Worm (Caenorhabditis elegans) whole organism, L1 larva: ENCODE data around the gene R08C7.1.

Experiments used
- C04F5.9 ChIP-seq: sonication (generic microtip); optimal IDR thresholded peaks from 2 replicates; lab custom pipeline; 2016; ENCODE audit warnings: missing genetic modification characterization, missing compliant biosample characterization
- C16A3.4 ChIP-seq: fragments of 150-350 bp; optimal IDR thresholded peaks from 2 replicates; lab custom pipeline; 2014; ENCODE audit warnings: missing biosample characterization, missing genetic modification characterization
- F16B12.6 ChIP-seq: fragments of 150-350 bp; optimal IDR thresholded peaks from 2 replicates; lab custom pipeline; 2014; ENCODE audit warnings: missing biosample characterization, missing genetic modification characterization
- aly-2 ChIP-seq: fragments of 150-350 bp; optimal IDR thresholded peaks from 2 replicates; lab custom pipeline; 2014; ENCODE audit warnings: missing biosample characterization, missing genetic modification characterization
- ama-1 ChIP-seq: fragments of 150-350 bp; optimal IDR thresholded peaks from 2 replicates; lab custom pipeline; 2014
- ceh-63 ChIP-seq: fragments of 200-800 bp; sonication (Bioruptor generic); optimal IDR thresholded peaks from 2 replicates; lab custom pipeline; 2018; ENCODE audit warnings: mild to moderate bottlenecking, missing genetic modification characterization, missing compliant biosample characterization
- ceh-90 ChIP-seq: sonication (generic microtip); optimal IDR thresholded peaks from 2 replicates; lab custom pipeline; 2016; ENCODE audit warnings: missing genetic modification characterization, missing compliant biosample characterization
- dsc-1 ChIP-seq: sonication (generic microtip); optimal IDR thresholded peaks from 2 replicates; lab custom pipeline; 2016; ENCODE audit warnings: mild to moderate bottlenecking, missing genetic modification characterization, missing compliant biosample characterization
- efl-1 ChIP-seq, 4 experiments: fragments of 150-350 bp; optimal IDR thresholded peaks in 3 of 4; peaks in 1 of 4; 1 replicate in 1 of 4; 2 replicates in 3 of 4; lab custom pipeline; 2014; ENCODE audit warnings: missing biosample characterization in 2 of 4, missing genetic modification characterization in 2 of 4, missing genetic modification reagents in 2 of 4
- egl-27 ChIP-seq, 2 experiments: fragments of 150-350 bp in 1 of 2; sonication (generic microtip); optimal IDR thresholded peaks; 3 replicates each; lab custom pipeline; 2017 to 2018; ENCODE audit warnings: missing biosample characterization in 2 of 2, missing genetic modification characterization in 2 of 2, missing genetic modification reagents in 2 of 2
- elt-2 ChIP-seq: sonication (generic microtip); optimal IDR thresholded peaks from 2 replicates; lab custom pipeline; 2016; ENCODE audit warnings: missing genetic modification characterization, mild to moderate bottlenecking, inconsistent platforms, missing compliant biosample characterization, missing genetic modification reagents
- fkh-10 ChIP-seq: sonication (generic microtip); optimal IDR thresholded peaks from 2 replicates; lab custom pipeline; 2017; ENCODE audit warnings: missing biosample characterization, missing genetic modification reagents, missing genetic modification characterization
- fkh-8 ChIP-seq: sonication (generic microtip); optimal IDR thresholded peaks from 2 replicates; lab custom pipeline; 2016; ENCODE audit warnings: mild to moderate bottlenecking, missing genetic modification characterization, missing compliant biosample characterization
- hpl-2 ChIP-seq: fragments of 150-350 bp; optimal IDR thresholded peaks from 2 replicates; lab custom pipeline; 2014; ENCODE audit warnings: missing biosample characterization, missing genetic modification reagents, missing genetic modification characterization
- lin-13 ChIP-seq: fragments of 150-350 bp; optimal IDR thresholded peaks from 2 replicates; lab custom pipeline; 2014; ENCODE audit warnings: missing biosample characterization, missing genetic modification reagents, missing genetic modification characterization
- lin-35 ChIP-seq, 2 experiments: fragments of 150-350 bp; optimal IDR thresholded peaks; 2 replicates each; lab custom pipeline; 2014; ENCODE audit warnings: missing biosample characterization in 2 of 2, missing genetic modification characterization in 2 of 2, missing genetic modification reagents in 2 of 2
- lir-3 ChIP-seq: sonication (generic microtip); optimal IDR thresholded peaks from 2 replicates; lab custom pipeline; 2016; ENCODE audit warnings: mild to moderate bottlenecking, missing genetic modification characterization, moderate library complexity, missing compliant biosample characterization; ENCODE audit not compliant: poor library complexity
- mab-9 ChIP-seq: fragments of 200-800 bp; sonication (Bioruptor generic); IDR thresholded peaks from 2 replicates; pipeline ENCODE4 v1.3.6; 2022; ENCODE audit warnings: missing genetic modification reagents, missing genetic modification characterization, missing compliant biosample characterization
- mdl-1 ChIP-seq, 2 experiments: fragments of 150-350 bp; optimal IDR thresholded peaks; 2 replicates each; lab custom pipeline; 2014 to 2017; ENCODE audit warnings: missing biosample characterization in 2 of 2, missing genetic modification characterization in 2 of 2, inconsistent platforms in 1 of 2
- nhr-11 ChIP-seq: fragments of 150-350 bp; optimal IDR thresholded peaks from 2 replicates; lab custom pipeline; 2014; ENCODE audit warnings: missing biosample characterization, missing genetic modification characterization
- nhr-20 ChIP-seq: sonication (generic microtip); optimal IDR thresholded peaks from 2 replicates; lab custom pipeline; 2016; ENCODE audit warnings: mild to moderate bottlenecking, missing genetic modification characterization, missing compliant biosample characterization
- nhr-71 ChIP-seq: sonication (generic microtip); optimal IDR thresholded peaks from 2 replicates; lab custom pipeline; 2016; ENCODE audit warnings: mild to moderate bottlenecking, missing genetic modification characterization, moderate library complexity, missing compliant biosample characterization
- nhr-76 ChIP-seq: sonication (generic microtip); optimal IDR thresholded peaks from 2 replicates; lab custom pipeline; 2017; ENCODE audit warnings: missing biosample characterization, missing genetic modification characterization
- nhr-77 ChIP-seq: fragments of 150-350 bp; optimal IDR thresholded peaks from 2 replicates; lab custom pipeline; 2014; ENCODE audit warnings: missing biosample characterization, missing genetic modification characterization
- nhr-84 ChIP-seq: sonication (generic microtip); optimal IDR thresholded peaks from 2 replicates; lab custom pipeline; 2017; ENCODE audit warnings: missing biosample characterization, missing genetic modification characterization
- nhr-85 ChIP-seq: sonication (generic microtip); peaks from one replicate; lab custom pipeline; 2016; ENCODE audit warnings: missing genetic modification characterization, inconsistent platforms, missing compliant biosample characterization
- pqm-1 ChIP-seq: sonication (generic microtip); optimal IDR thresholded peaks from 3 replicates; lab custom pipeline; 2017; ENCODE audit warnings: missing biosample characterization, missing genetic modification characterization
- rnt-1 ChIP-seq: sonication (generic microtip); optimal IDR thresholded peaks from 2 replicates; lab custom pipeline; 2016; ENCODE audit warnings: mild to moderate bottlenecking, missing genetic modification characterization, moderate library complexity, missing compliant biosample characterization
- snpc-4 ChIP-seq: fragments of 150-350 bp; optimal IDR thresholded peaks from 2 replicates; lab custom pipeline; 2014; ENCODE audit warnings: missing biosample characterization, missing genetic modification characterization
- sptf-1 ChIP-seq: fragments of 150-350 bp; optimal IDR thresholded peaks from 2 replicates; lab custom pipeline; 2014; ENCODE audit warnings: missing biosample characterization, missing genetic modification characterization
- tbx-2 ChIP-seq: sonication (generic microtip); optimal IDR thresholded peaks from 2 replicates; lab custom pipeline; 2016; ENCODE audit warnings: missing genetic modification characterization, missing compliant biosample characterization
- unc-130 ChIP-seq: fragments of 150-350 bp; optimal IDR thresholded peaks from 2 replicates; lab custom pipeline; 2017; ENCODE audit warnings: missing biosample characterization, missing genetic modification characterization, inconsistent platforms
- unc-30 ChIP-seq: sonication (generic microtip); optimal IDR thresholded peaks from 2 replicates; lab custom pipeline; 2017; ENCODE audit warnings: missing biosample characterization, missing genetic modification characterization
- unc-98 ChIP-seq: fragments of 200-800 bp; sonication (Bioruptor generic); IDR thresholded peaks from 2 replicates; pipeline ENCODE4 v1.3.6; 2022; ENCODE audit warnings: missing genetic modification characterization, missing compliant biosample characterization
- zag-1 ChIP-seq: fragments of 150-350 bp; optimal IDR thresholded peaks from 2 replicates; lab custom pipeline; 2014; ENCODE audit warnings: missing biosample characterization, missing genetic modification characterization
- ztf-4 ChIP-seq: fragments of 150-350 bp; optimal IDR thresholded peaks from 2 replicates; lab custom pipeline; 2014; ENCODE audit warnings: missing biosample characterization, missing genetic modification characterization

Gene R08C7.1

DNA sequence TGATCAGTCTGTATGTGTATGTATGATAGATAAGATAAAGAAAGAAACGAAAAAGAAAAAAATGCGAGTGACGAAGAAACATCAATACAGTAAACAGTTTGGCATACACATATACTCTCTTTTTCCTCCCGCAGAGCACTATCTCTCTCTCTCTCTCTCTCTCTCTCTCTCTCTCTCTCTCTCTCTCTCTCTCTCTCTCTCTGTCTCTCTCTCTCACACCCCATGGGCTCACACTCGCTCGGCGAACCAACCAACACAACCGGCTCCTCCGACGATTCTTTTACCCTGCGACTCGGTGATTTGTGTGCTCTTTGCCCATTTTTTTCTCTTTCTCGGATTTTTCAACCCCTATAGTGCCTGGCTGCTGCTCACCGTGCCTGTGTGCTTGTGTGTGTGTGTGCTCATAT is 44.6 kb upstream of the R08C7.1 start (continued):
- TF ChIP-seq nhr-84 (tag; lab: Kevin White, UChicago) (no peak), nhr-20 (tag; lab: Kevin White, UChicago) (peak; percentile 53), C16A3.4 (tag; lab: Kevin White, UChicago) (peak; percentile 3), mab-9 (no peak)

DNA sequence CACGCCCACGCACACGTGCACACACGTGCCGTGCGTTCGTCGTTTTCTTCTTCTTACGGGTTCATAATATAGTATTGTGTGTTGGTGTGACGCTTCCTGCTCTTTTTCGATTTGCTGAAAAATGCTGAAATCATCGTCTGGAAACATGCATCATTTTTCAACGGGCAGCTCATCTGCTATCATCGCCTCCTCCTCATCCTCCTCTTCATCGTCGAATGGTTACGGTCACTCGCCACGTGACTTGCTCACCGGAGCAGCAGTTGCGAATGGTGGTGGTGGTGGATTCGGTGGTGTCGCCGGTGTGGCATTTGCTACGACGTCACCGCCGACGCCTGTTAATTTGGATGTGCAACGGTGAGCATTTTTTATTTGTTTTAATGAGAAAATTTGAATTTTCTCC is 43.0 kb upstream of the R08C7.1 start:
- TF ChIP-seq ztf-4 (tag; lab: Kevin White, UChicago), result no peak
- TF ChIP-seq dsc-1 (tag; lab: Kevin White, UChicago), result no peak
- TF ChIP-seq efl-1 (optimal IDR thresholded peaks at IDR 0.05; lab: Kevin White, UChicago), result no peak
- TF ChIP-seq efl-1 (GFP tag; optimal IDR thresholded peaks at IDR 0.05 in 1 of 2; lab: Kevin White, UChicago), result peak in 1 of 2 experiments; percentile 81
- no peak for TF ChIP-seq ceh-90 (tag; lab: Kevin White, UChicago)

DNA sequence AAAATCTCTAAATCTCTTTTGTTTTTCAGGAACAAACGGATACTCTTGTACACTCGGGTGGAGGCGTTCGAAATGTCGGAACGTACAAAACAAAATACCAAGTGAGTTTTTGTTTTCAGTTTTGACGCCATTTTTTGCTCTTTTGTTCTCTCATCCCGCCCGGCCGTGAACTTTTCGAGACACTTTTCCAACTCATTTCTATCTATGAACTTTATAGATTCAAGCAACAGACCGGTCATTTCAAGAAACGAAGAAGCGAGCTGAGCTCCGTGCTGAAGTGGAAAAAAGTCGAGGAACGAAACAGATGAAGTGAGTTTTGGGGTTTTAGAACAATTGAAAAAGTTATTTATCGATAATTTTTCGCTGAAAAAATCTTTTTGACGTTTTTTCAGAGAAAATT is 41.1 kb upstream of the R08C7.1 start:
- TF ChIP-seq efl-1 (optimal IDR thresholded peaks at IDR 0.05; lab: Kevin White, UChicago) (no peak), efl-1 (GFP tag; optimal IDR thresholded peaks at IDR 0.05 in 1 of 2; lab: Kevin White, UChicago) (peak in 1 of 2 experiments; percentile 70), nhr-85 (tag; lab: Kevin White, UChicago) (peak; percentile 18), lir-3 (tag; lab: Kevin White, UChicago) (no peak)

DNA sequence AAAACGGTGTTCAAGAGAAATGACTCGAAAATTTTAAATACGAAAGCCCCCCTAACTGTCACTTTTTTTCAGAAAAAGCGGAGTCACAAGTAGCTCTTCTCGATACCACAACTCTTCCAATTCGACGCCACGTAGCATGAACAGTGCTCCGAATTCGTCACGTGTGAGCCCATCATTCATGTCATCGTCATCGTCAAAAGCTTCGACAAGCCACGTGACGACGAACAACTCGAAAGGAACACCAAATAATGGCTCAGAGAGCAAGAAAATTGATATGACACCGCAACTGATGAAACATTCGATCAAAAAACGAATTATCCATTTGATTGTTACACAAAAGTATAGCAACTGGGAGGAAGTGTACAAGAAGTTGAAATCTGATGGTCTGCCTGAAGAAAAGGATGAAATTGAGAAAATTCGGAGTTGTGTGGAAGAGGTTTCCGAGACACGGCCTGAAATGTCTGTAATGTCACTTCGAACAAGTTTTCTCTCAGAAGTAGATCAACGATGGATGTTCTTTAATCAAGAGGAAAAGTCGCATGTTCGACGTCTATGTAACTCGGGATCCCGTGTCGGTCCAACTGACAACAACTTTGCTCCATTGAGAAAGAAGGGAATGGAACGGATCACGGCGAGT is 40.2 kb upstream of the R08C7.1 start:
- TF ChIP-seq pqm-1, result no peak
- no peak for TF ChIP-seq ama-1 (lab: Kevin White, UChicago)
- no peak for TF ChIP-seq nhr-76
- TF ChIP-seq tbx-2 (tag; lab: Kevin White, UChicago), result no peak
- no peak for TF ChIP-seq mdl-1 (tag; optimal IDR thresholded peaks at IDR 0.05; lab: Kevin White, UChicago)
- no peak for TF ChIP-seq nhr-77 (tag; lab: Kevin White, UChicago)
- no peak for TF ChIP-seq efl-1 (optimal IDR thresholded peaks at IDR 0.05; lab: Kevin White, UChicago)
- no peak for TF ChIP-seq efl-1 (GFP tag; optimal IDR thresholded peaks at IDR 0.05 in 1 of 2; lab: Kevin White, UChicago)
- TF ChIP-seq C04F5.9 (tag; lab: Kevin White, UChicago), result no peak
- TF ChIP-seq snpc-4 (tag; lab: Kevin White, UChicago), result no peak
- TF ChIP-seq sptf-1 (tag; lab: Kevin White, UChicago), result no peak

DNA sequence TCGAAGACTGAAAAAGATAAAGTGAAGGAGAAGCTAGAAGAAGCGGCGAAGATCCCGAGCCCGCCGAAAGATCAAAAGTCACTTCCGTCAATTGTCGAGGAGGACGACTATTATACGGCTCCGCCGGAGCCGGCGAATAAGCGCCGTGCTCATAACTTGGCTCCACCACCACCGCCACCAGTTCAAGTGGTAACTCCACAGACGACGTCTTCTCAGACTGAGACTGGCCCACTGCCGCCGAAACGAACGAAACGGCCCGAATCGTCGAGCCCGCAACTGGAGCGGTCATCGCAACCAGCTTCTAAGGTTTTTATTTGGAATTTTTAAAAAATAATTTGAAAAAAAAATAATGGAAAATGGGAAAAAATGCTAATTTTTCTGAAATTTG is 39.7 kb upstream of the R08C7.1 start:
- TF ChIP-seq lin-35 (GFP tag; optimal IDR thresholded peaks at IDR 0.05; lab: Kevin White, UChicago) (no peak), efl-1 (optimal IDR thresholded peaks at IDR 0.05; lab: Kevin White, UChicago) (no peak), efl-1 (GFP tag; optimal IDR thresholded peaks at IDR 0.05 in 1 of 2; lab: Kevin White, UChicago) (peak in 1 of 2 experiments; percentile 60)

DNA sequence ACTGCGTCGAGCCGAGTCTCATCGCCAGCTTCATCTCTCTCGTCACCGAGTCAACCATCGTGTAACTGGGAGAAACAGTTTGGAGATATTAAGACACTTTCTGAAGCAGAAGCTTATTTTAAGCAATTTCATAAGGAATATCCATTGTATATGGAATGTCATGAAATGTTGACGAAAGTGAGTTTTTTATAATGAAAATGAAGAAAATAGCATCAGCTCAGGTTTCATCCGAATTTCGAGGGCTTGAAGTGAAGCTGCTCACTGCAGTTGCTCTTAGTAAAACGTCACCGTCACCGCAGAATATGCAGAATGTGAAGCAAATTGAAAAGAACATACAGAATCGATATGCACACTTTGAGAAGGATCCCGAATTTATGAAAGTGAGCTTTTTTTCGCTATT is 38.6 kb upstream of the R08C7.1 start:
- no peak for TF ChIP-seq efl-1 (optimal IDR thresholded peaks at IDR 0.05; lab: Kevin White, UChicago)
- peak in 1 of 2 experiments; percentile 58 for TF ChIP-seq efl-1 (GFP tag; optimal IDR thresholded peaks at IDR 0.05 in 1 of 2; lab: Kevin White, UChicago)
- TF ChIP-seq unc-130 (tag; lab: Kevin White, UChicago), result no peak
- TF ChIP-seq, all 84 proteins: peak for 1

DNA sequence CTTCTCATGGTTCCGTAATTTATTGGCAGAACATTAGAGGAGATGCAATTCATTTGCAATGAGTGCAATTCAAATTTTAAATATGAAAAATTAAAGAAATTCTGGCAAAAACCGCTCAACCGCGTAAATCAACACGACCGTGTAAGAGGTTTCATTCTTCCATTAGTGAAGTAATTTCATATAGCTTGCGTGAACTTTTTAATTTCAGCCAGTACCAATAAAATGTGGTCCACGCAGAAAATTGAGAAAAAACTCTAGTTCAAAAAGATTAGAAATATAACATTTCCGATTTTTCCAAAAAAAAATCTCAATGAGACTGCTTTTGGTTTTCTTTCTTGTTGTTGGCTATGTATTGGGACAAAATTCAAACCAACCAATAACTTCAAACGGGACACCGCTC is 29.6 kb upstream of the R08C7.1 start, which contains the start of gene clec-175:
Gene clec-175, plus strand, starts transcription at position 301 of the 400 bp plus-strand sequence.
- TF ChIP-seq nhr-71 (tag; lab: Kevin White, UChicago), result no peak
- no peak for TF ChIP-seq egl-27 (tag; optimal IDR thresholded peaks at IDR 0.05; lab: Kevin White, UChicago)
- TF ChIP-seq nhr-11 (tag; lab: Kevin White, UChicago), result no peak
- TF ChIP-seq fkh-8 (tag; lab: Kevin White, UChicago), result no peak

DNA sequence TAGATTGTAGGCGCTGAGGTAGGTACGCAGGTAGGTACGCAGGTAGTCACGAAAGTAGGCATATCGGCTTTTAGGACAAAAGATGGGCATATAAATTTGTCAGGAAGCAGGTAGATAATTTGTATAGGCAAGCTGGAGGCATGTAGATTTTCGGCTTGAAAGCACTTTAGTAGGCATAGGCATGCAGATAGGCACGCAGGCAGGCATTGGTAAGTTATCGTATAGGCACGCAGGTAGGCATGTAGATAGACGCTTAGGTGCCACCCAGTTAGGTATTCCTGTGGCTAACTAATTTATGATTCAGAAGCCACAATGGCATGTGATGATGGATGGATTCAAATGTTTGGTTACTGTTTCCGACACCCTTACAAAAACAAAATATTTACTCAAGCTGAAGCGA is 28.6 kb upstream of the R08C7.1 start:
- TF ChIP-seq efl-1 (optimal IDR thresholded peaks at IDR 0.05; lab: Kevin White, UChicago) (no peak), efl-1 (GFP tag; optimal IDR thresholded peaks at IDR 0.05 in 1 of 2; lab: Kevin White, UChicago) (no peak), unc-30 (tag; lab: Kevin White, UChicago) (no peak), rnt-1 (tag; lab: Kevin White, UChicago) (no peak), elt-2 (no peak), F16B12.6 (tag; lab: Kevin White, UChicago) (no peak), ceh-63 (GFP tag; lab: Kevin White, UChicago) (no peak), hpl-2 (GFP tag; lab: Kevin White, UChicago) (no peak), lin-35 (GFP tag; optimal IDR thresholded peaks at IDR 0.05; lab: Kevin White, UChicago) (no peak), lin-13 (GFP tag; lab: Kevin White, UChicago) (no peak), C04F5.9 (tag; lab: Kevin White, UChicago) (no peak), fkh-10 (GFP tag; lab: Kevin White, UChicago) (no peak), unc-98 (GFP tag; lab: Robert Waterston, UW) (no peak), mdl-1 (tag; optimal IDR thresholded peaks at IDR 0.05; lab: Kevin White, UChicago) (no peak), zag-1 (no peak), nhr-20 (tag; lab: Kevin White, UChicago) (no peak), tbx-2 (tag; lab: Kevin White, UChicago) (no peak), aly-2 (tag; lab: Kevin White, UChicago) (no peak), pqm-1 (no peak)
